Fruit fly (Drosophila melanogaster): ENCODE data around the gene Osi3.
A peak's percentile ranks its signal among the peaks of the same experiment; 100 is the strongest.

The Osi3 gene

DNA sequence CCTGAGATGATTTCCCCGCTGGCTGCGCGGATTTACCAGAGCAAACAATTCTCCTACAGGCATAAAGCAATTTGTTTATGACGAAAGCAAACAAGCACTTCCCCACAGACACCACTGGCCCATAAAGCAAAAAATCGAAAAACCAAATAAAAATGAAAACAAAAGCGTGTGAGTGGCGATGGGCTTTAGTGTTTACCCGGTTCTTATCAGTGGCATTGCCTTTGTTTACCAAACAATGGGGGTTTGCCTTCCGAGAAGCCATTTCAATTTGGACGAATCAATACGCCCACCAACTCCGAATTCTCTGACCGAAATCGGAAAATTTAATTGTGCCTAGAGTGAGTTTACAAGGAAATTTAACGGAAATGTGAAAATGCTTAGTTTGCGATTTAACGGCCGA, 33.1 kb upstream of the Osi3 start (continued):
- peak; percentile 33; the same call in 1 of the 2 replicates for TF ChIP-seq CG31441 (GFP tag; IDR thresholded peaks at IDR 0.05)
- TF ChIP-seq fd64A (GFP tag; optimal IDR thresholded peaks at IDR 0.05), result peak; percentile 49
- peak; percentile 4 for TF ChIP-seq kah (GFP tag; optimal IDR thresholded peaks at IDR 0.05)
- TF ChIP-seq CG11247 (GFP tag; IDR thresholded peaks at IDR 0.05), result 0 out of 2 replicates have a peak, but pooled peaks have one; percentile 33
- TF ChIP-seq CG1603 (tag; optimal IDR thresholded peaks at IDR 0.05), result peak; percentile 35
- peak; percentile 13 for TF ChIP-seq CG2202 (tag; optimal IDR thresholded peaks at IDR 0.05)
- peak; percentile 21 for TF ChIP-seq unpg (GFP tag; optimal IDR thresholded peaks at IDR 0.05)
- peak; percentile 19 for TF ChIP-seq CG18619 (GFP tag; optimal IDR thresholded peaks at IDR 0.05)
- TF ChIP-seq Dip3 (GFP tag; optimal IDR thresholded peaks at IDR 0.05), result no peak
- TF ChIP-seq CG18599 (GFP tag; optimal IDR thresholded peaks at IDR 0.05), result peak; percentile 36
- TF ChIP-seq Sox102F (GFP tag; optimal IDR thresholded peaks at IDR 0.05), result peak; percentile 43
- TF ChIP-seq CG4707 (GFP tag; optimal IDR thresholded peaks at IDR 0.05), result peak; percentile 28
- TF ChIP-seq CG11695 (GFP tag; IDR thresholded peaks at IDR 0.05), result peak; percentile 41; the same call in 1 of the 3 replicates
- TF ChIP-seq Hmr (GFP tag; optimal IDR thresholded peaks at IDR 0.05), result peak; percentile 44
- peak; percentile 74 for TF ChIP-seq lab (GFP tag; optimal IDR thresholded peaks at IDR 0.05)
- TF ChIP-seq lov (optimal IDR thresholded peaks at IDR 0.05), result no peak
- no peak for TF ChIP-seq lov (GFP tag; IDR thresholded peaks at IDR 0.05)
- TF ChIP-seq CG2678 (tag; optimal IDR thresholded peaks at IDR 0.05), result peak; percentile 57
- TF ChIP-seq sob (GFP tag; IDR thresholded peaks at IDR 0.05), result peak; percentile 42; the same call in 1 of the 2 replicates
- TF ChIP-seq ATbp (GFP tag; optimal IDR thresholded peaks at IDR 0.05), result peak; percentile 71
- TF ChIP-seq CrebB (tag; optimal IDR thresholded peaks at IDR 0.05), result peak; percentile 42
- TF ChIP-seq Atf3 (GFP tag; optimal IDR thresholded peaks at IDR 0.05), result no peak
- peak; percentile 5 for TF ChIP-seq CG9727 (GFP tag; optimal IDR thresholded peaks at IDR 0.05)
- peak; percentile 36 for TF ChIP-seq CG7987 (GFP tag; optimal IDR thresholded peaks at IDR 0.05)
- 0 out of 2 replicates have a peak, but pooled peaks have one; percentile 12 for TF ChIP-seq ttk (GFP tag; IDR thresholded peaks at IDR 0.05)
- peak; percentile 83 for TF ChIP-seq sens (GFP tag)
- no peak for TF ChIP-seq z (GFP tag; IDR thresholded peaks at IDR 0.05)
- peak; percentile 55 for TF ChIP-seq CG1233 (GFP tag; optimal IDR thresholded peaks at IDR 0.05)
- peak; percentile 10 for TF ChIP-seq dmrt99B (tag; optimal IDR thresholded peaks at IDR 0.05)
- TF ChIP-seq CG9609 (GFP tag; optimal IDR thresholded peaks at IDR 0.05), result no peak
- TF ChIP-seq MTF-1 (GFP tag; optimal IDR thresholded peaks at IDR 0.05; ENCODE audit: borderline replicate concordance), result peak; percentile 50
- TF ChIP-seq gem (tag; optimal IDR thresholded peaks at IDR 0.05), result peak; percentile 47
- TF ChIP-seq ci (GFP tag; IDR thresholded peaks at IDR 0.05), result peak; percentile 61; the same call in 1 of the 3 replicates
- peak; percentile 82; the same call in 1 of the 3 replicates for TF ChIP-seq CG2199 (GFP tag; IDR thresholded peaks at IDR 0.05)
- peak; percentile 1 for TF ChIP-seq kni (GFP tag; optimal IDR thresholded peaks at IDR 0.05)
- peak in 1 of 2 experiments; percentile 16 for TF ChIP-seq dpn (GFP tag; optimal IDR thresholded peaks at IDR 0.05)
- no peak for TF ChIP-seq ind (GFP tag; optimal IDR thresholded peaks at IDR 0.05)
- TF ChIP-seq CG14014 (GFP tag; IDR thresholded peaks at IDR 0.05), result peak; percentile 46; the same call in 1 of the 2 replicates
- peak; percentile 18 for TF ChIP-seq Sox100B (GFP tag; optimal IDR thresholded peaks at IDR 0.05)
- TF ChIP-seq CG7372 (GFP tag; IDR thresholded peaks at IDR 0.05), result no peak
- peak; percentile 26; the same call in 1 of the 2 replicates for TF ChIP-seq Rfx (GFP tag; IDR thresholded peaks at IDR 0.05)
- 0 out of 3 replicates have a peak, but pooled peaks have one; percentile 36 for TF ChIP-seq otp (GFP tag; IDR thresholded peaks at IDR 0.05)
- TF ChIP-seq onecut (GFP tag; IDR thresholded peaks at IDR 0.05), result peak; percentile 50
- TF ChIP-seq chm (GFP tag; IDR thresholded peaks at IDR 0.05), result peak; percentile 19; the same call in 1 of the 2 replicates
- TF ChIP-seq chif (GFP tag; optimal IDR thresholded peaks at IDR 0.05), result peak in 1 of 2 experiments; percentile 29
- peak; percentile 69 for TF ChIP-seq PHDP (tag; optimal IDR thresholded peaks at IDR 0.05)
- no peak for TF ChIP-seq Hey (tag; optimal IDR thresholded peaks at IDR 0.05)
- peak; percentile 41 for TF ChIP-seq CG6813 (GFP tag; optimal IDR thresholded peaks at IDR 0.05)
- peak; percentile 42 for TF ChIP-seq CG12071 (GFP tag; optimal IDR thresholded peaks at IDR 0.05)
- 0 out of 3 replicates have a peak, but pooled peaks have one; percentile 46 for TF ChIP-seq CG11456 (GFP tag; IDR thresholded peaks at IDR 0.05)

All from whole organism, embryonic.